Worm (Caenorhabditis elegans): ENCODE measurements around the gene ZK938.10.

The ZK938.10 gene

ce11 chrII:9850945-9851344, at the start of gene ZK938.10:
Gene ZK938.10 (minus strand): TSS chrII:9851045.
- TF ChIP-seq daf-12 (tag; optimal IDR thresholded peaks at IDR 0.05), result no peak
- no peak for TF ChIP-seq nhr-23 (tag; optimal IDR thresholded peaks at IDR 0.05)
- TF ChIP-seq aly-2 (tag; optimal IDR thresholded peaks at IDR 0.05), result no peak
- TF ChIP-seq pha-4 (tag; optimal IDR thresholded peaks at IDR 0.05), result no peak
- TF ChIP-seq fos-1 (tag; optimal IDR thresholded peaks at IDR 0.05), result no peak
- no peak for TF ChIP-seq nfya-1 (tag; optimal IDR thresholded peaks at IDR 0.05; ENCODE audit: insufficient read depth)
- no peak for TF ChIP-seq ztf-11 (tag; optimal IDR thresholded peaks at IDR 0.05)
- no peak for TF ChIP-seq eor-1 (tag; optimal IDR thresholded peaks at IDR 0.05)
- no peak for TF ChIP-seq nhr-12 (tag; optimal IDR thresholded peaks at IDR 0.05)
- TF ChIP-seq elt-2 (tag; optimal IDR thresholded peaks at IDR 0.05), result no peak
- TF ChIP-seq lsy-12 (tag; optimal IDR thresholded peaks at IDR 0.05), result no peak
- TF ChIP-seq nhr-43 (tag; optimal IDR thresholded peaks at IDR 0.05; ENCODE audit: poor library complexity, severe bottlenecking), result no peak
- TF ChIP-seq ama-1 (optimal IDR thresholded peaks at IDR 0.05), result no peak
- TF ChIP-seq jun-1 (tag; optimal IDR thresholded peaks at IDR 0.05), result no peak
- TF ChIP-seq unc-39 (tag; optimal IDR thresholded peaks at IDR 0.05), result no peak
- TF ChIP-seq fkh-10 (GFP tag; optimal IDR thresholded peaks at IDR 0.05), result no peak
- no peak for TF ChIP-seq elt-3 (tag; optimal IDR thresholded peaks at IDR 0.05)

ce11 chrII:9900276-9900675, 49.4 kb upstream of the ZK938.10 start, which contains the start of gene unc-4:
Gene unc-4 (minus strand): TSS chrII:9900376.
- TF ChIP-seq elt-1 (tag; optimal IDR thresholded peaks at IDR 0.05) (peak; percentile 4), elt-3 (tag; optimal IDR thresholded peaks at IDR 0.05) (no peak)

ce11 chrII:9898744-9899143, 47.9 kb upstream of the ZK938.10 start:
- TF ChIP-seq jun-1 (tag; optimal IDR thresholded peaks at IDR 0.05) (no peak), elt-1 (tag; optimal IDR thresholded peaks at IDR 0.05) (no peak), elt-2 (tag; optimal IDR thresholded peaks at IDR 0.05) (no peak), ZK546.5 (tag; optimal IDR thresholded peaks at IDR 0.05) (no peak), mdl-1 (tag; optimal IDR thresholded peaks at IDR 0.05) (no peak), fkh-10 (GFP tag; optimal IDR thresholded peaks at IDR 0.05) (no peak), pha-4 (tag; optimal IDR thresholded peaks at IDR 0.05) (no peak)

ce11 chrII:9895173-9895572, 44.3 kb upstream of the ZK938.10 start:
- TF ChIP-seq elt-2 (tag; optimal IDR thresholded peaks at IDR 0.05) (peak; percentile 72), pqm-1 (tag; optimal IDR thresholded peaks at IDR 0.05) (peak; percentile 58), ceh-9 (tag; optimal IDR thresholded peaks at IDR 0.05) (no peak), nhr-11 (tag; optimal IDR thresholded peaks at IDR 0.05) (no peak)

ce11 chrII:9894435-9894834, 43.6 kb upstream of the ZK938.10 start, which contains the start of gene F26C11.1:
Gene F26C11.1 (plus strand): TSS chrII:9894735.
- no peak for TF ChIP-seq ceh-9 (tag; optimal IDR thresholded peaks at IDR 0.05)
- TF ChIP-seq pha-4 (tag; optimal IDR thresholded peaks at IDR 0.05), result no peak
- no peak for TF ChIP-seq nhr-11 (tag; optimal IDR thresholded peaks at IDR 0.05)
- no peak for TF ChIP-seq fos-1 (tag; optimal IDR thresholded peaks at IDR 0.05)
- TF ChIP-seq nhr-237 (tag; optimal IDR thresholded peaks at IDR 0.05), result no peak
- TF ChIP-seq elt-1 (tag; optimal IDR thresholded peaks at IDR 0.05), result no peak
- TF ChIP-seq zag-1 (tag; optimal IDR thresholded peaks at IDR 0.05), result no peak
- no peak for TF ChIP-seq nhr-67 (tag; optimal IDR thresholded peaks at IDR 0.05)
- no peak for TF ChIP-seq ZK546.5 (tag; optimal IDR thresholded peaks at IDR 0.05)
- no peak for TF ChIP-seq lsy-12 (tag; optimal IDR thresholded peaks at IDR 0.05)
- no peak for TF ChIP-seq elt-2 (tag; optimal IDR thresholded peaks at IDR 0.05)
- TF ChIP-seq nhr-25 (tag; optimal IDR thresholded peaks at IDR 0.05), result no peak
- TF ChIP-seq daf-12 (tag; optimal IDR thresholded peaks at IDR 0.05), result no peak
- no peak for TF ChIP-seq nhr-12 (tag; optimal IDR thresholded peaks at IDR 0.05)
- no peak for TF ChIP-seq fkh-10 (GFP tag; optimal IDR thresholded peaks at IDR 0.05)
- TF ChIP-seq fkh-2 (tag; optimal IDR thresholded peaks at IDR 0.05), result no peak
- no peak for TF ChIP-seq elt-3 (tag; optimal IDR thresholded peaks at IDR 0.05)
- TF ChIP-seq snpc-4 (tag; optimal IDR thresholded peaks at IDR 0.05), result no peak
- no peak for TF ChIP-seq pqm-1 (tag; optimal IDR thresholded peaks at IDR 0.05)

- TF ChIP-seq nhr-77 (tag; optimal IDR thresholded peaks at IDR 0.05) (peak; percentile 17), mdl-1 (tag; optimal IDR thresholded peaks at IDR 0.05) (no peak), daf-12 (tag; optimal IDR thresholded peaks at IDR 0.05) (no peak), nhr-12 (tag; optimal IDR thresholded peaks at IDR 0.05) (no peak), hmg-11 (tag; optimal IDR thresholded peaks at IDR 0.05) (peak; percentile 52), egl-5 (tag; optimal IDR thresholded peaks at IDR 0.05) (peak; percentile 9), fkh-2 (tag; optimal IDR thresholded peaks at IDR 0.05) (no peak), pha-4 (tag; optimal IDR thresholded peaks at IDR 0.05) (peak; percentile 78), aly-2 (tag; optimal IDR thresholded peaks at IDR 0.05) (no peak), tbx-2 (tag; optimal IDR thresholded peaks at IDR 0.05) (no peak), ZK546.5 (tag; optimal IDR thresholded peaks at IDR 0.05) (no peak), nhr-25 (tag; optimal IDR thresholded peaks at IDR 0.05) (peak; percentile 26), elt-1 (tag; optimal IDR thresholded peaks at IDR 0.05) (no peak), snpc-4 (tag; optimal IDR thresholded peaks at IDR 0.05) (peak; percentile 69), nhr-76 (tag; optimal IDR thresholded peaks at IDR 0.05) (no peak), lin-15B (tag; optimal IDR thresholded peaks at IDR 0.05) (peak; percentile 52), egl-27 (tag; optimal IDR thresholded peaks at IDR 0.05) (no peak), nhr-43 (tag; optimal IDR thresholded peaks at IDR 0.05; ENCODE audit: poor library complexity, severe bottlenecking) (peak; percentile 37), elt-3 (tag; optimal IDR thresholded peaks at IDR 0.05) (no peak), elt-2 (tag; optimal IDR thresholded peaks at IDR 0.05) (peak; percentile 21), nfya-1 (tag; optimal IDR thresholded peaks at IDR 0.05; ENCODE audit: insufficient read depth) (peak; percentile 97), ztf-4 (tag; optimal IDR thresholded peaks at IDR 0.05) (no peak), R02D3.7 (tag; optimal IDR thresholded peaks at IDR 0.05) (peak; percentile 28), lin-39 (tag; optimal IDR thresholded peaks at IDR 0.05) (peak; percentile 14), nhr-23 (tag; optimal IDR thresholded peaks at IDR 0.05) (peak; percentile 87), eor-1 (tag; optimal IDR thresholded peaks at IDR 0.05) (no peak)
Measured at ce11 chrII:9892409-9892808, 41.6 kb upstream of the ZK938.10 start, which contains the start of gene C08H9.16. Gene C08H9.16 (plus strand): TSS chrII:9892778.
